Fruit fly (Drosophila melanogaster) whole organism, embryonic: ENCODE data around the gene CG5535.

Experiments used
- Atf6 ChIP-seq: fragments of 200-800 bp; sonication (Bioruptor generic); IDR thresholded peaks from 2 replicates; pipeline ENCODE4 v1.3.6; 2022; ENCODE audit warnings: missing biosample characterization, missing genetic modification characterization
- Bdp1 ChIP-seq: fragments of 200-800 bp; sonication (Bioruptor generic); optimal IDR thresholded peaks from 3 replicates; lab custom pipeline; 2016; ENCODE audit warnings: missing biosample characterization, missing genetic modification characterization
- CG10147 ChIP-seq: fragments of 200-800 bp; sonication (Bioruptor generic); optimal IDR thresholded peaks from 2 replicates; lab custom pipeline; 2019; ENCODE audit warnings: missing biosample characterization, mild to moderate bottlenecking, missing genetic modification characterization, moderate library complexity
- CG12104 ChIP-seq: fragments of 200-800 bp; sonication (Bioruptor generic); optimal IDR thresholded peaks from 3 replicates; lab custom pipeline; 2016; ENCODE audit warnings: missing biosample characterization, missing genetic modification characterization
- CG12391 ChIP-seq: fragments of 200-800 bp; sonication (Bioruptor generic); optimal IDR thresholded peaks from 3 replicates; lab custom pipeline; 2018; ENCODE audit warnings: missing biosample characterization, mild to moderate bottlenecking, missing genetic modification characterization, moderate library complexity
- CG12942 ChIP-seq: fragments of 200-800 bp; sonication (Bioruptor generic); optimal IDR thresholded peaks from 3 replicates; lab custom pipeline; 2016; ENCODE audit warnings: missing biosample characterization, missing genetic modification characterization
- CG13894 ChIP-seq: fragments of 200-800 bp; sonication (Bioruptor generic); optimal IDR thresholded peaks from 3 replicates; lab custom pipeline; 2018; ENCODE audit warnings: missing biosample characterization, mild to moderate bottlenecking, missing genetic modification characterization, moderate library complexity
- CG15011 ChIP-seq: fragments of 200-800 bp; sonication (Bioruptor generic); optimal IDR thresholded peaks from 3 replicates; lab custom pipeline; 2018; ENCODE audit warnings: missing biosample characterization, mild to moderate bottlenecking, missing genetic modification characterization
- CG30431 ChIP-seq: fragments of 200-800 bp; sonication (Bioruptor generic); optimal IDR thresholded peaks from 2 replicates; lab custom pipeline; 2017; ENCODE audit warnings: missing biosample characterization, missing genetic modification characterization
- CG31365 ChIP-seq: fragments of 200-800 bp; sonication (Bioruptor generic); optimal IDR thresholded peaks from 2 replicates; lab custom pipeline; 2018; ENCODE audit warnings: missing biosample characterization, mild to moderate bottlenecking, missing genetic modification characterization
- CG32767 ChIP-seq: fragments of 200-800 bp; sonication (Bioruptor generic); IDR thresholded peaks from 2 replicates; pipeline ENCODE4 v1.3.6; 2022; ENCODE audit warnings: missing biosample characterization, missing genetic modification characterization
- CG33557 ChIP-seq: fragments of 200-800 bp; sonication (Bioruptor generic); optimal IDR thresholded peaks from 2 replicates; lab custom pipeline; 2019; ENCODE audit warnings: missing biosample characterization, mild to moderate bottlenecking, missing genetic modification characterization, moderate library complexity
- CG4328 ChIP-seq: fragments of 200-800 bp; sonication (Bioruptor generic); optimal IDR thresholded peaks from 3 replicates; lab custom pipeline; 2017; ENCODE audit warnings: missing biosample characterization, missing genetic modification reagents, missing genetic modification characterization
- CG5245 ChIP-seq: fragments of 200-800 bp; sonication (Bioruptor generic); optimal IDR thresholded peaks from 3 replicates; lab custom pipeline; 2016; ENCODE audit warnings: missing biosample characterization, missing genetic modification characterization
- CG7928 ChIP-seq: fragments of 200-800 bp; sonication (Bioruptor generic); optimal IDR thresholded peaks from 2 replicates; lab custom pipeline; 2017; ENCODE audit warnings: missing biosample characterization, mild to moderate bottlenecking, missing genetic modification characterization
- Elba2 ChIP-seq: fragments of 200-800 bp; sonication (Bioruptor generic); optimal IDR thresholded peaks from 3 replicates; lab custom pipeline; 2016; ENCODE audit warnings: missing biosample characterization, missing genetic modification characterization
- Fer1 ChIP-seq: fragments of 200-800 bp; sonication (Bioruptor generic); optimal IDR thresholded peaks from 2 replicates; lab custom pipeline; 2017; ENCODE audit warnings: missing biosample characterization, mild to moderate bottlenecking, missing genetic modification characterization
- HLHmδ ChIP-seq: fragments of 200-800 bp; sonication (Bioruptor generic); optimal IDR thresholded peaks from 2 replicates; lab custom pipeline; 2018; ENCODE audit warnings: missing biosample characterization, mild to moderate bottlenecking, missing genetic modification characterization, moderate library complexity
- Hey ChIP-seq: fragments of 200-800 bp; sonication (Bioruptor generic); optimal IDR thresholded peaks from 3 replicates; lab custom pipeline; 2018; ENCODE audit warnings: missing biosample characterization, mild to moderate bottlenecking, missing genetic modification characterization
- Hmr ChIP-seq: fragments of 200-800 bp; sonication (Bioruptor generic); optimal IDR thresholded peaks from 3 replicates; lab custom pipeline; 2017; ENCODE audit warnings: mild to moderate bottlenecking, missing biosample characterization, missing genetic modification reagents, missing genetic modification characterization
- Lim3 ChIP-seq: fragments of 200-800 bp; sonication (Bioruptor generic); IDR thresholded peaks from 2 replicates; pipeline ENCODE4 v1.3.6; 2022; ENCODE audit warnings: missing biosample characterization, missing genetic modification characterization
- MBD-R2 ChIP-seq: fragments of 200-800 bp; sonication (Bioruptor generic); IDR thresholded peaks from 2 replicates; pipeline ENCODE4 v1.3.6; 2022; ENCODE audit warnings: missing biosample characterization, missing genetic modification characterization
- Mes4 ChIP-seq: fragments of 200-800 bp; sonication (Bioruptor generic); optimal IDR thresholded peaks from 2 replicates; lab custom pipeline; 2016; ENCODE audit warnings: missing biosample characterization, missing genetic modification characterization
- Mrtf ChIP-seq: fragments of 200-800 bp; sonication (Bioruptor generic); IDR thresholded peaks from 3 replicates; pipeline ENCODE4 v1.3.6; 2022; ENCODE audit warnings: missing biosample characterization, missing genetic modification characterization
- NC2β ChIP-seq: fragments of 200-800 bp; sonication (Bioruptor generic); optimal IDR thresholded peaks from 2 replicates; lab custom pipeline; 2016; ENCODE audit warnings: missing biosample characterization, missing genetic modification characterization
- NfI ChIP-seq: fragments of 200-800 bp; sonication (Bioruptor generic); optimal IDR thresholded peaks from 3 replicates; lab custom pipeline; 2018; ENCODE audit warnings: missing biosample characterization, mild to moderate bottlenecking, missing genetic modification characterization, moderate library complexity
- Six4 ChIP-seq: fragments of 200-800 bp; sonication (Bioruptor generic); optimal IDR thresholded peaks from 2 replicates; lab custom pipeline; 2016; ENCODE audit warnings: missing biosample characterization, missing genetic modification characterization
- Sry-β ChIP-seq: fragments of 200-800 bp; sonication (Bioruptor generic); optimal IDR thresholded peaks from 2 replicates; lab custom pipeline; 2018; ENCODE audit warnings: missing biosample characterization, mild to moderate bottlenecking, missing genetic modification characterization, moderate library complexity
- ab ChIP-seq: fragments of 200-800 bp; sonication (Bioruptor generic); optimal IDR thresholded peaks from 2 replicates; lab custom pipeline; 2016; ENCODE audit warnings: missing biosample characterization, missing genetic modification characterization
- ac ChIP-seq: fragments of 200-800 bp; sonication (Bioruptor generic); optimal IDR thresholded peaks from 3 replicates; lab custom pipeline; 2017; ENCODE audit warnings: missing biosample characterization, mild to moderate bottlenecking, missing genetic modification characterization
- amos ChIP-seq: fragments of 200-800 bp; sonication (Bioruptor generic); IDR thresholded peaks from 2 replicates; pipeline ENCODE4 v1.3.6; 2022; ENCODE audit warnings: missing biosample characterization, missing genetic modification characterization; ENCODE audit not compliant: partially characterized antibody
- chinmo ChIP-seq: fragments of 200-800 bp; sonication (Bioruptor generic); IDR thresholded peaks from 4 replicates; pipeline ENCODE4 v1.3.6; 2022; ENCODE audit warnings: missing biosample characterization, missing genetic modification characterization; ENCODE audit not compliant: partially characterized antibody
- chn ChIP-seq: fragments of 200-800 bp; sonication (Bioruptor generic); optimal IDR thresholded peaks from 2 replicates; lab custom pipeline; 2016; ENCODE audit warnings: missing biosample characterization, missing genetic modification characterization
- ci ChIP-seq: fragments of 200-800 bp; sonication (Bioruptor generic); IDR thresholded peaks from 3 replicates; pipeline ENCODE4 v1.3.6; 2022; ENCODE audit warnings: missing biosample characterization, missing genetic modification characterization
- corto ChIP-seq: fragments of 200-800 bp; sonication (Bioruptor generic); optimal IDR thresholded peaks from 2 replicates; lab custom pipeline; 2016; ENCODE audit warnings: missing biosample characterization, mild to moderate bottlenecking, missing genetic modification characterization, moderate library complexity
- crol ChIP-seq: fragments of 200-800 bp; sonication (Bioruptor generic); IDR thresholded peaks from 2 replicates; pipeline ENCODE4 v1.3.6; 2022; ENCODE audit warnings: missing biosample characterization, missing genetic modification characterization
- dimm ChIP-seq: fragments of 200-800 bp; sonication (Bioruptor generic); IDR thresholded peaks from 2 replicates; pipeline ENCODE4 v1.3.6; 2022; ENCODE audit warnings: missing biosample characterization, missing genetic modification characterization
- dmrt99B ChIP-seq: fragments of 200-800 bp; sonication (Bioruptor generic); optimal IDR thresholded peaks from 2 replicates; lab custom pipeline; 2018; ENCODE audit warnings: missing biosample characterization, mild to moderate bottlenecking, missing genetic modification characterization, moderate library complexity
- en ChIP-seq: fragments of 200-800 bp; sonication (Bioruptor generic); optimal IDR thresholded peaks from 2 replicates; lab custom pipeline; 2016; ENCODE audit warnings: missing biosample characterization, missing genetic modification characterization
- fd102C ChIP-seq: fragments of 200-800 bp; sonication (Bioruptor generic); optimal IDR thresholded peaks from 2 replicates; lab custom pipeline; 2018; ENCODE audit warnings: missing biosample characterization, mild to moderate bottlenecking, missing genetic modification characterization, moderate library complexity
- gro ChIP-seq: fragments of 200-800 bp; sonication (Bioruptor generic); optimal IDR thresholded peaks from 2 replicates; lab custom pipeline; 2016; ENCODE audit warnings: missing biosample characterization, missing genetic modification characterization
- h ChIP-seq: fragments of >200 bp; optimal IDR thresholded peaks from 2 replicates; lab custom pipeline; 2017
- hth ChIP-seq: fragments of >200 bp; optimal IDR thresholded peaks from 2 replicates; lab custom pipeline; 2017; ENCODE audit warnings: inconsistent platforms
- knrl ChIP-seq: fragments of 200-800 bp; sonication (Bioruptor generic); IDR thresholded peaks from 3 replicates; pipeline ENCODE4 v1.3.6; 2022; ENCODE audit warnings: missing biosample characterization, missing genetic modification characterization; ENCODE audit not compliant: partially characterized antibody
- lilli ChIP-seq: fragments of 200-800 bp; sonication (Bioruptor generic); optimal IDR thresholded peaks from 3 replicates; lab custom pipeline; 2016; ENCODE audit warnings: missing biosample characterization, missing genetic modification characterization
- mam ChIP-seq: fragments of 200-800 bp; sonication (Bioruptor generic); optimal IDR thresholded peaks from 3 replicates; lab custom pipeline; 2016; ENCODE audit warnings: missing biosample characterization, missing genetic modification characterization
- onecut ChIP-seq: fragments of 200-800 bp; sonication (Bioruptor generic); IDR thresholded peaks from 2 replicates; pipeline ENCODE4 v1.3.6; 2022; ENCODE audit warnings: missing biosample characterization, missing genetic modification characterization
- tna ChIP-seq: fragments of 200-800 bp; sonication (Bioruptor generic); IDR thresholded peaks from 2 replicates; pipeline ENCODE4 v1.3.6; 2022; ENCODE audit warnings: missing biosample characterization, missing genetic modification characterization; ENCODE audit not compliant: partially characterized antibody
- ttk ChIP-seq: fragments of 200-800 bp; sonication (Bioruptor generic); IDR thresholded peaks from 2 replicates; pipeline ENCODE4 v2.1.2; 2022; ENCODE audit warnings: missing biosample characterization, missing genetic modification characterization
- tx ChIP-seq: fragments of 200-800 bp; sonication (Bioruptor generic); optimal IDR thresholded peaks from 2 replicates; lab custom pipeline; 2016; ENCODE audit warnings: missing biosample characterization, missing genetic modification characterization
- zen ChIP-seq: fragments of 200-800 bp; sonication (Bioruptor generic); optimal IDR thresholded peaks from 3 replicates; lab custom pipeline; 2018; ENCODE audit warnings: missing biosample characterization, mild to moderate bottlenecking, missing genetic modification characterization, moderate library complexity

The CG5535 gene

DNA sequence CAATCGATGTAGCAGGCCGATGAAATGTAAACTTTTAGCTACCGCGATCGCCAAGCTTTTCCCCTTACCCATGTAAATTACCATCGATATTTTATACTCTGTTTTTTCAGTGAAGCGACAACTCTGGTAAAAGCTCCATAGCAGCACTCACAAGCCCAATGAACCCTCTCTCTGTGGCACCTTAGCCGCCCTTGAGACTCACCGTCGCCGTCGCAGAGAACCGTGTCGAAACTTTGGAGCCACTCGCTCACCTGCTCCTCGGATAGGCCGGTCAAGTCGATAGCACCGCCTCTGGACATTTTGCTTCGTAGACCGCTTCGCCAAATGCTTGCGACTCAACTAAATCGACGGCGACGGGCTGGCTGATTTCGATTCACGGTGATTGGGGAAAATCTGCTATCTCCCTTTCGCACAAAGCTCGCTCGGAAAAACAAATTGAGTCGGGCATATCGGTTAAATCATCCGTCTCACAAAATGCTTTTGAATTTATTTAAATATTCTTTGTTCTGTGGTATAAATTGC is 15.4 kb downstream of the CG5535 start, which contains the start of gene CG5577 (continued):
- TF ChIP-seq en (GFP tag; lab: Kevin White, UChicago), result no peak
- TF ChIP-seq hth, result no peak
- TF ChIP-seq HLHmδ, result no peak
- no peak for TF ChIP-seq ac (GFP tag; lab: Kevin White, UChicago)
- TF ChIP-seq zen (tag; lab: Kevin White, UChicago), result no peak
- no peak for TF ChIP-seq h
- TF ChIP-seq CG13894 (tag; lab: Kevin White, UChicago), result peak; percentile 53
- no peak for TF ChIP-seq NC2β (GFP tag; lab: Kevin White, UChicago)
- TF ChIP-seq ci, result no peak
- TF ChIP-seq Hmr, result peak; percentile 46
- TF ChIP-seq Elba2 (GFP tag; lab: Kevin White, UChicago), result no peak
- no peak for TF ChIP-seq tx (GFP tag; lab: Kevin White, UChicago)
- TF ChIP-seq onecut, result no peak
- peak; percentile 65; the same call in 1 of the 2 replicates for TF ChIP-seq amos (GFP tag; lab: Robert Waterston, UW)
- TF ChIP-seq fd102C (GFP tag; lab: Kevin White, UChicago), result no peak
- TF ChIP-seq crol (GFP tag; lab: Robert Waterston, UW), result peak; percentile 28; the same call in 1 of the 2 replicates
- TF ChIP-seq tna (GFP tag; lab: Robert Waterston, UW), result peak; percentile 42; the same call in 1 of the 2 replicates
- no peak for TF ChIP-seq chn (GFP tag; lab: Kevin White, UChicago)
- TF ChIP-seq Hey (tag; lab: Kevin White, UChicago), result no peak
- no peak for TF ChIP-seq dimm (GFP tag; lab: Robert Waterston, UW)
- peak; percentile 86; the same call in 3 of the 4 replicates for TF ChIP-seq chinmo (GFP tag; lab: Robert Waterston, UW)
- no peak for TF ChIP-seq Fer1 (GFP tag; lab: Kevin White, UChicago)
- TF ChIP-seq Bdp1 (GFP tag; lab: Kevin White, UChicago), result no peak
- TF ChIP-seq CG15011, result no peak
- no peak for TF ChIP-seq CG10147 (GFP tag; lab: Kevin White, UChicago)
- no peak for TF ChIP-seq Sry-β
- TF ChIP-seq CG33557 (GFP tag; lab: Kevin White, UChicago), result no peak
- no peak for TF ChIP-seq corto (GFP tag; lab: Kevin White, UChicago)
- TF ChIP-seq CG12391 (tag; lab: Kevin White, UChicago), result no peak
- TF ChIP-seq mam, result peak; percentile 22
- no peak for TF ChIP-seq CG12942
- TF ChIP-seq ab (GFP tag; lab: Kevin White, UChicago), result no peak
- TF ChIP-seq CG32767 (GFP tag; lab: Robert Waterston, UW), result no peak
- TF ChIP-seq Atf6, result peak; percentile 20; the same call in 1 of the 2 replicates
- TF ChIP-seq CG31365 (tag; lab: Kevin White, UChicago), result no peak
- no peak for TF ChIP-seq gro (GFP tag; lab: Kevin White, UChicago)
- TF ChIP-seq Six4 (GFP tag; lab: Kevin White, UChicago), result no peak
- peak; percentile 21 for TF ChIP-seq NfI (GFP tag; lab: Kevin White, UChicago)
- no peak for TF ChIP-seq Mrtf (GFP tag; lab: Robert Waterston, UW)
- no peak for TF ChIP-seq CG7928 (GFP tag; lab: Kevin White, UChicago)
- no peak for TF ChIP-seq ttk (GFP tag; lab: Robert Waterston, UW)
- TF ChIP-seq dmrt99B, result no peak
- TF ChIP-seq Lim3 (GFP tag; lab: Robert Waterston, UW), result no peak
- peak; percentile 56; the same call in 2 of the 3 replicates for TF ChIP-seq knrl (GFP tag; lab: Robert Waterston, UW)
- TF ChIP-seq MBD-R2 (GFP tag; lab: Robert Waterston, UW), result peak; percentile 15; the same call in 1 of the 2 replicates
- TF ChIP-seq CG4328, result no peak
- TF ChIP-seq Mes4 (GFP tag; lab: Kevin White, UChicago), result no peak
- TF ChIP-seq lilli, result peak; percentile 30
- TF ChIP-seq CG30431, result no peak
- TF ChIP-seq CG12104 (GFP tag; lab: Kevin White, UChicago), result no peak
- no peak for TF ChIP-seq CG5245 (GFP tag; lab: Kevin White, UChicago)
